Fruit fly (Drosophila melanogaster): ENCODE measurements around the gene CG5347.
A peak's percentile ranks its signal among the peaks of the same experiment; 100 is the strongest.

CG5347 gene

dm6 chrX:14765737-14766253 lies 10.8 kb upstream of the CG5347 start, which contains the start of gene CG15890 (continued):
- TF ChIP-seq peb (GFP tag; IDR thresholded peaks at IDR 0.05), result no peak
- TF ChIP-seq CG15601 (tag; optimal IDR thresholded peaks at IDR 0.05), result peak; percentile 14
- peak; percentile 43 for TF ChIP-seq Nf-YB (GFP tag; optimal IDR thresholded peaks at IDR 0.05)
- TF ChIP-seq wor (GFP tag; IDR thresholded peaks at IDR 0.05), result 0 out of 2 replicates have a peak, but pooled peaks have one; percentile 15
- TF ChIP-seq CG12391 (tag; optimal IDR thresholded peaks at IDR 0.05), result peak; percentile 68
- TF ChIP-seq CG2120 (GFP tag; optimal IDR thresholded peaks at IDR 0.05), result peak; percentile 51
- TF ChIP-seq E2f2 (GFP tag; IDR thresholded peaks at IDR 0.05), result 0 out of 2 replicates have a peak, but pooled peaks have one; percentile 30
- peak; percentile 11 for TF ChIP-seq Jarid2 (GFP tag; optimal IDR thresholded peaks at IDR 0.05)
- TF ChIP-seq abd-A (tag; optimal IDR thresholded peaks at IDR 0.05), result no peak
- no peak for TF ChIP-seq CG3407 (GFP tag; optimal IDR thresholded peaks at IDR 0.05)
- TF ChIP-seq CG18619 (GFP tag; optimal IDR thresholded peaks at IDR 0.05), result peak; percentile 70
- TF ChIP-seq Meics (GFP tag; optimal IDR thresholded peaks at IDR 0.05), result peak; percentile 69
- 0 out of 2 replicates have a peak, but pooled peaks have one; percentile 11 for TF ChIP-seq stc (GFP tag; IDR thresholded peaks at IDR 0.05)
- TF ChIP-seq Eip74EF (GFP tag; optimal IDR thresholded peaks at IDR 0.05), result peak in 1 of 2 experiments; percentile 66
- peak; percentile 68 for TF ChIP-seq bcd (GFP tag; optimal IDR thresholded peaks at IDR 0.05)
- peak; percentile 84 for TF ChIP-seq dmrt99B (tag; optimal IDR thresholded peaks at IDR 0.05)
- TF ChIP-seq Sry-δ (GFP tag; optimal IDR thresholded peaks at IDR 0.05), result no peak
- TF ChIP-seq her (GFP tag; optimal IDR thresholded peaks at IDR 0.05), result no peak
- TF ChIP-seq Scr (GFP tag; IDR thresholded peaks at IDR 0.05; ENCODE audit: partially characterized antibody), result no peak
- TF ChIP-seq nau (GFP tag; optimal IDR thresholded peaks at IDR 0.05), result peak; percentile 64
- TF ChIP-seq CG17359 (tag; optimal IDR thresholded peaks at IDR 0.05), result peak; percentile 53
- peak; percentile 1 for TF ChIP-seq CG9609 (GFP tag; optimal IDR thresholded peaks at IDR 0.05)
- peak; percentile 4 for TF ChIP-seq CG4282 (GFP tag; optimal IDR thresholded peaks at IDR 0.05)
- TF ChIP-seq Lhr (GFP tag; optimal IDR thresholded peaks at IDR 0.05), result peak; percentile 12
- peak; percentile 25; the same call in 1 of the 2 replicates for TF ChIP-seq sob (GFP tag; IDR thresholded peaks at IDR 0.05)
- TF ChIP-seq CG10979 (tag; optimal IDR thresholded peaks at IDR 0.05), result peak; percentile 66
- TF ChIP-seq stwl (tag; optimal IDR thresholded peaks at IDR 0.05), result no peak
- TF ChIP-seq row (GFP tag; IDR thresholded peaks at IDR 0.05), result peak; percentile 66
- TF ChIP-seq gcm2 (GFP tag; optimal IDR thresholded peaks at IDR 0.05), result peak; percentile 13
- TF ChIP-seq Lpt (GFP tag; optimal IDR thresholded peaks at IDR 0.05), result no peak
- no peak for TF ChIP-seq D (optimal IDR thresholded peaks at IDR 0.05)
- TF ChIP-seq D (GFP tag; optimal IDR thresholded peaks at IDR 0.05), result peak; percentile 36
- TF ChIP-seq CG1233 (GFP tag; optimal IDR thresholded peaks at IDR 0.05), result peak; percentile 21
- TF ChIP-seq CG13624 (GFP tag; optimal IDR thresholded peaks at IDR 0.05), result peak; percentile 12
- no peak for TF ChIP-seq z (GFP tag; IDR thresholded peaks at IDR 0.05)
- no peak for TF ChIP-seq zf30C (GFP tag; optimal IDR thresholded peaks at IDR 0.05)
- TF ChIP-seq bsh (GFP tag; optimal IDR thresholded peaks at IDR 0.05), result peak in 1 of 2 experiments; percentile 63
- peak; percentile 32 for TF ChIP-seq CG4707 (GFP tag; optimal IDR thresholded peaks at IDR 0.05)
- peak; percentile 23 for TF ChIP-seq CG2875 (GFP tag; optimal IDR thresholded peaks at IDR 0.05)
- TF ChIP-seq CG3163 (GFP tag; optimal IDR thresholded peaks at IDR 0.05), result peak; percentile 0
- TF ChIP-seq Hsf (GFP tag; optimal IDR thresholded peaks at IDR 0.05), result peak; percentile 64
- peak; percentile 73 for TF ChIP-seq CG2678 (tag; optimal IDR thresholded peaks at IDR 0.05)
- peak; percentile 65 for TF ChIP-seq CG4424 (GFP tag; optimal IDR thresholded peaks at IDR 0.05)
- TF ChIP-seq CG15514 (GFP tag; optimal IDR thresholded peaks at IDR 0.05), result peak; percentile 27
- TF ChIP-seq CG10274 (GFP tag; optimal IDR thresholded peaks at IDR 0.05), result peak; percentile 16
- TF ChIP-seq CG18011 (GFP tag; optimal IDR thresholded peaks at IDR 0.05), result no peak
- TF ChIP-seq lab (GFP tag; optimal IDR thresholded peaks at IDR 0.05), result peak; percentile 72
- TF ChIP-seq fd96Cb (tag; optimal IDR thresholded peaks at IDR 0.05), result peak; percentile 61
- TF ChIP-seq CG16863 (GFP tag; optimal IDR thresholded peaks at IDR 0.05), result peak; percentile 17
